Fruit fly (Drosophila melanogaster) whole organism, pupa: ENCODE results near the gene Phlpp.

ENCODE experiments used
- CG10348 ChIP-seq: fragments of 200-800 bp; sonication (Bioruptor generic); IDR thresholded peaks from 2 replicates; pipeline ENCODE4 v1.3.6; 2022; ENCODE audit warnings: missing biosample characterization, missing genetic modification characterization
- CG12605 ChIP-seq: fragments of 200-800 bp; sonication (Bioruptor generic); IDR thresholded peaks from 2 replicates; pipeline ENCODE4 v1.3.6; 2022; ENCODE audit warnings: missing biosample characterization, missing genetic modification characterization
- CG14655 ChIP-seq: fragments of 200-800 bp; sonication (Bioruptor generic); optimal IDR thresholded peaks from 3 replicates; lab custom pipeline; 2017; ENCODE audit warnings: mild to moderate bottlenecking, missing biosample characterization, missing genetic modification reagents, missing genetic modification characterization
- CG15710 ChIP-seq: fragments of 200-800 bp; sonication (Bioruptor generic); optimal IDR thresholded peaks from 2 replicates; lab custom pipeline; 2018; ENCODE audit warnings: missing biosample characterization, mild to moderate bottlenecking, missing genetic modification characterization, moderate library complexity
- CG17806 ChIP-seq: fragments of 200-800 bp; sonication (Bioruptor generic); optimal IDR thresholded peaks from 2 replicates; lab custom pipeline; 2018; ENCODE audit warnings: missing biosample characterization, mild to moderate bottlenecking, missing genetic modification characterization, moderate library complexity
- CG32121 ChIP-seq: fragments of 200-800 bp; sonication (Bioruptor generic); IDR thresholded peaks from 2 replicates; pipeline ENCODE4 v1.3.6; 2022; ENCODE audit warnings: missing biosample characterization, missing genetic modification characterization
- D1 ChIP-seq: fragments of 200-800 bp; sonication (Bioruptor generic); optimal IDR thresholded peaks from 2 replicates; lab custom pipeline; 2018; ENCODE audit warnings: missing biosample characterization, mild to moderate bottlenecking, missing genetic modification characterization, moderate library complexity
- Pif1B ChIP-seq: fragments of 200-800 bp; sonication (Bioruptor generic); optimal IDR thresholded peaks from 3 replicates; lab custom pipeline; 2016; ENCODE audit warnings: missing biosample characterization, missing genetic modification characterization
- Snoo ChIP-seq: fragments of 200-800 bp; sonication (Bioruptor generic); optimal IDR thresholded peaks from 3 replicates; lab custom pipeline; 2017; ENCODE audit warnings: missing biosample characterization, mild to moderate bottlenecking, missing genetic modification characterization, inconsistent platforms
- gl ChIP-seq: fragments of 200-800 bp; sonication (Bioruptor generic); optimal IDR thresholded peaks from 2 replicates; lab custom pipeline; 2018; ENCODE audit warnings: missing biosample characterization, mild to moderate bottlenecking, missing genetic modification characterization

DNA sequence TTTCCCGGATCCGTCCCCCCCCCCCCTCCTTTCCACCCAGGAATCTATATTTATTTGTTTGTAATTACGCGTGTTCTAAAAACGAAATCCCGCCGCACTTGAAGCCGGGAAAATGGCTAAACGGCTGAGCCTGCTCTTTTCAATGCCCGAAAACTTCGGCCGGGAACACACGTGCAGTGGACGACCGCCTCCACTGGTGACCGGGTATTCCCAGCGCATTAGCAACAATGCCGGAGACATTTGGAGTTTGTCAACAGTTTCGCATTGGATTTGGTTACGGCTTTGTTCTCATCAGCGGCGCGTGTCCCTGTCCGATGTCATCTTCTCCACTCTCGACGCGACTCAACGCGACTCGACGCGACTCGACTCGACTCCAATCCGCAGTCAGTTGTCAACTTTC is 45.5 kb downstream of the Phlpp start:
- TF ChIP-seq CG12605 (no peak), gl (tag; lab: Kevin White, UChicago) (no peak), D1 (tag; lab: Kevin White, UChicago) (no peak), CG15710 (tag; lab: Kevin White, UChicago) (no peak), CG10348 (no peak), CG14655 (GFP tag; lab: Kevin White, UChicago) (no peak), Pif1B (GFP tag; lab: Kevin White, UChicago) (no peak), Snoo (tag; lab: Kevin White, UChicago) (no peak), CG17806 (tag; lab: Kevin White, UChicago) (no peak), CG32121 (GFP tag; lab: Robert Waterston, UW) (no peak)
